Worm (Caenorhabditis elegans): ENCODE data around the gene Y62H9A.11.

DNA sequence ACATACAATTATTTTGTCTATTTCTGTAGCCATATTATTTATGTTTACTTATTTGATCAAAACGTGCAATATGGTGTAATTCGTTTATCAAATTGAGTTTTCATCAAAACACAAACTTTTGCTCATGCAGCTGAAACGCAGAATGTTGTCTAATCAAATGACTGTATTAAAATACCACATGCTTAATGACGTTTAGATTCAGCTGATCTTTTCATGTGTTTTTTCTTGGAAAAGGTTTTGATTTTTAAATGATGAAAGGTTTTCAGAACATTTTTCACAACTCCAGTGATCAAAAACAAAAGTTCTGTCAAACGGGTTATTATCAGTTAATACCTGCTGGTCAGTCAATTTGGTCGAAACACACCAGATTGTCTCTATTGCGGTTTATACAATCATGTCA, 31.9 kb downstream of the Y62H9A.11 start, which contains the start of gene Y62H9A.1:
- TF ChIP-seq fax-1 (tag; optimal IDR thresholded peaks at IDR 0.05) (no peak), fkh-10 (GFP tag; optimal IDR thresholded peaks at IDR 0.05) (no peak), ceh-14 (tag; optimal IDR thresholded peaks at IDR 0.05) (no peak), pha-2 (tag; optimal IDR thresholded peaks at IDR 0.05) (no peak), pat-9 (tag; optimal IDR thresholded peaks at IDR 0.05) (no peak), dmd-4 (tag; optimal IDR thresholded peaks at IDR 0.05; ENCODE audit: borderline replicate concordance) (no peak)
